Fruit fly (Drosophila melanogaster) whole organism, embryonic: ENCODE results near the gene CG46311.

Experiments
- Antp ChIP-seq: fragments of 200-800 bp; sonication (Bioruptor generic); optimal IDR thresholded peaks from 3 replicates; lab custom pipeline; 2016; ENCODE audit warnings: missing biosample characterization, missing genetic modification characterization
- B-H1 ChIP-seq: fragments of 200-800 bp; sonication (Bioruptor generic); IDR thresholded peaks from 3 replicates; pipeline ENCODE4 v1.3.6; 2022; ENCODE audit warnings: missing biosample characterization, missing genetic modification characterization
- CG11085 ChIP-seq: fragments of 200-800 bp; sonication (Bioruptor generic); IDR thresholded peaks from 2 replicates; pipeline ENCODE4 v1.3.6; 2022; ENCODE audit warnings: missing biosample characterization, missing genetic modification characterization
- CG11723 ChIP-seq: fragments of 200-800 bp; sonication (Bioruptor generic); optimal IDR thresholded peaks from 2 replicates; lab custom pipeline; 2017; ENCODE audit warnings: missing biosample characterization, mild to moderate bottlenecking, missing genetic modification characterization
- CG15011 ChIP-seq: fragments of 200-800 bp; sonication (Bioruptor generic); optimal IDR thresholded peaks from 3 replicates; lab custom pipeline; 2018; ENCODE audit warnings: missing biosample characterization, mild to moderate bottlenecking, missing genetic modification characterization
- CG17359 ChIP-seq: fragments of 200-800 bp; sonication (Bioruptor generic); optimal IDR thresholded peaks from 3 replicates; lab custom pipeline; 2018; ENCODE audit warnings: missing biosample characterization, mild to moderate bottlenecking, missing genetic modification characterization, moderate library complexity
- CG17385 ChIP-seq: fragments of 200-800 bp; sonication (Bioruptor generic); optimal IDR thresholded peaks from 3 replicates; lab custom pipeline; 2018; ENCODE audit warnings: missing biosample characterization, mild to moderate bottlenecking, missing genetic modification characterization
- CG1792 ChIP-seq: fragments of 200-800 bp; sonication (Bioruptor generic); optimal IDR thresholded peaks from 2 replicates; lab custom pipeline; 2016; ENCODE audit warnings: missing biosample characterization, missing genetic modification characterization
- CG18476 ChIP-seq: fragments of 200-800 bp; sonication (Bioruptor generic); optimal IDR thresholded peaks from 2 replicates; lab custom pipeline; 2016; ENCODE audit warnings: missing biosample characterization, mild to moderate bottlenecking, missing genetic modification characterization
- CG18619 ChIP-seq: fragments of 200-800 bp; sonication (Bioruptor generic); optimal IDR thresholded peaks from 3 replicates; lab custom pipeline; 2017; ENCODE audit warnings: missing biosample characterization, mild to moderate bottlenecking, missing genetic modification characterization
- CG2199 ChIP-seq: fragments of 200-800 bp; sonication (Bioruptor generic); IDR thresholded peaks from 3 replicates; pipeline ENCODE4 v1.3.6; 2022; ENCODE audit warnings: missing biosample characterization, missing genetic modification characterization
- CG2202 ChIP-seq: fragments of 200-800 bp; sonication (Bioruptor generic); optimal IDR thresholded peaks from 2 replicates; lab custom pipeline; 2018; ENCODE audit warnings: missing biosample characterization, mild to moderate bottlenecking, missing genetic modification characterization
- CG4282 ChIP-seq: fragments of 200-800 bp; sonication (Bioruptor generic); optimal IDR thresholded peaks from 2 replicates; lab custom pipeline; 2016; ENCODE audit warnings: missing biosample characterization, missing genetic modification characterization
- CG4820 ChIP-seq: fragments of 200-800 bp; sonication (Bioruptor generic); optimal IDR thresholded peaks from 3 replicates; lab custom pipeline; 2016; ENCODE audit warnings: missing biosample characterization, missing genetic modification characterization
- CG6654 ChIP-seq: fragments of 200-800 bp; sonication (Bioruptor generic); optimal IDR thresholded peaks from 2 replicates; lab custom pipeline; 2017; ENCODE audit warnings: missing biosample characterization, mild to moderate bottlenecking, missing genetic modification characterization
- CG7963 ChIP-seq: fragments of 200-800 bp; sonication (Bioruptor generic); IDR thresholded peaks from 3 replicates; pipeline ENCODE4 v1.3.6; 2022; ENCODE audit warnings: missing biosample characterization, missing genetic modification characterization; ENCODE audit not compliant: partially characterized antibody
- CG7987 ChIP-seq: fragments of 200-800 bp; sonication (Bioruptor generic); optimal IDR thresholded peaks from 2 replicates; lab custom pipeline; 2018; ENCODE audit warnings: missing biosample characterization, mild to moderate bottlenecking, missing genetic modification characterization, moderate library complexity
- CG9817 ChIP-seq: fragments of 200-800 bp; sonication (Bioruptor generic); optimal IDR thresholded peaks from 2 replicates; lab custom pipeline; 2018; ENCODE audit warnings: missing biosample characterization, mild to moderate bottlenecking, missing genetic modification characterization, moderate library complexity
- D ChIP-seq, 2 experiments: fragments of 200-800 bp in 1 of 2; fragments of >200 bp in 1 of 2; sonication (Bioruptor generic) in 1 of 2; optimal IDR thresholded peaks; 2 replicates in 1 of 2; 3 replicates in 1 of 2; lab custom pipeline; 2017; ENCODE audit warnings: mild to moderate bottlenecking in 1 of 2, missing biosample characterization in 1 of 2, missing genetic modification characterization in 1 of 2, missing genetic modification reagents in 1 of 2
- Fer2 ChIP-seq: fragments of 200-800 bp; sonication (Bioruptor generic); optimal IDR thresholded peaks from 2 replicates; lab custom pipeline; 2018; ENCODE audit warnings: missing biosample characterization, mild to moderate bottlenecking, missing genetic modification characterization, moderate library complexity
- HHEX ChIP-seq: fragments of 200-800 bp; sonication (Bioruptor generic); optimal IDR thresholded peaks from 3 replicates; lab custom pipeline; 2017; ENCODE audit warnings: missing biosample characterization, mild to moderate bottlenecking, missing genetic modification characterization, missing genetic modification reagents
- Pdp1 ChIP-seq, 2 experiments: fragments of 200-800 bp; sonication (Bioruptor generic); optimal IDR thresholded peaks; 3 replicates each; lab custom pipeline; 2016; ENCODE audit warnings: missing biosample characterization in 2 of 2, missing genetic modification characterization in 2 of 2, mild to moderate bottlenecking in 1 of 2, moderate library complexity in 1 of 2
- Ravus ChIP-seq: fragments of 200-800 bp; sonication (Bioruptor generic); IDR thresholded peaks from 2 replicates; pipeline ENCODE4 v1.3.6; 2022; ENCODE audit warnings: missing biosample characterization, missing genetic modification characterization
- Tbp ChIP-seq: fragments of >200 bp; optimal IDR thresholded peaks from 2 replicates; lab custom pipeline; 2018; ENCODE audit warnings: missing biosample characterization, missing genetic modification characterization
- Xrp1 ChIP-seq: fragments of 200-800 bp; sonication (Bioruptor generic); IDR thresholded peaks from 2 replicates; pipeline ENCODE4 v1.3.6; 2022; ENCODE audit warnings: missing biosample characterization, missing genetic modification characterization
- al ChIP-seq: fragments of 200-800 bp; sonication (Bioruptor generic); IDR thresholded peaks from 2 replicates; pipeline ENCODE4 v1.3.6; 2022; ENCODE audit warnings: missing biosample characterization, missing genetic modification characterization
- chif ChIP-seq, 2 experiments: fragments of 200-800 bp; sonication (Bioruptor generic); optimal IDR thresholded peaks; 3 replicates each; lab custom pipeline; 2016; ENCODE audit warnings: missing biosample characterization in 2 of 2, missing genetic modification characterization in 2 of 2
- corto ChIP-seq: fragments of 200-800 bp; sonication (Bioruptor generic); optimal IDR thresholded peaks from 2 replicates; lab custom pipeline; 2016; ENCODE audit warnings: missing biosample characterization, mild to moderate bottlenecking, missing genetic modification characterization, moderate library complexity
- crp ChIP-seq, 2 experiments: fragments of 200-800 bp; sonication (Bioruptor generic); optimal IDR thresholded peaks; 2 replicates in 1 of 2; 3 replicates in 1 of 2; lab custom pipeline; 2017; ENCODE audit warnings: missing biosample characterization in 2 of 2, missing genetic modification characterization in 2 of 2, mild to moderate bottlenecking in 1 of 2, moderate library complexity in 1 of 2
- cwo ChIP-seq: fragments of 200-800 bp; sonication (Bioruptor generic); optimal IDR thresholded peaks from 3 replicates; lab custom pipeline; 2017; ENCODE audit warnings: missing biosample characterization, missing genetic modification characterization, mild to moderate bottlenecking, moderate library complexity, missing genetic modification reagents
- fd3F ChIP-seq: fragments of 200-800 bp; sonication (Bioruptor generic); optimal IDR thresholded peaks from 2 replicates; lab custom pipeline; 2018; ENCODE audit warnings: missing biosample characterization, mild to moderate bottlenecking, missing genetic modification characterization, moderate library complexity
- fu2 ChIP-seq: fragments of 200-800 bp; sonication (Bioruptor generic); optimal IDR thresholded peaks from 2 replicates; lab custom pipeline; 2016; ENCODE audit warnings: missing biosample characterization, missing genetic modification characterization
- grn ChIP-seq: fragments of 200-800 bp; sonication (Bioruptor generic); optimal IDR thresholded peaks from 3 replicates; lab custom pipeline; 2017; ENCODE audit warnings: missing biosample characterization, missing genetic modification characterization
- kay ChIP-seq: fragments of 200-800 bp; sonication (Bioruptor generic); optimal IDR thresholded peaks from 2 replicates; lab custom pipeline; 2016; ENCODE audit warnings: missing biosample characterization, missing genetic modification characterization
- ken ChIP-seq: fragments of 200-800 bp; sonication (Bioruptor generic); IDR thresholded peaks from 3 replicates; pipeline ENCODE4 v1.3.6; 2022; ENCODE audit warnings: missing biosample characterization, missing genetic modification characterization
- knrl ChIP-seq: fragments of 200-800 bp; sonication (Bioruptor generic); IDR thresholded peaks from 3 replicates; pipeline ENCODE4 v1.3.6; 2022; ENCODE audit warnings: missing biosample characterization, missing genetic modification characterization; ENCODE audit not compliant: partially characterized antibody
- lola ChIP-seq, 3 experiments: fragments of >200 bp in 2 of 3; fragments of 200-800 bp in 1 of 3; sonication (Bioruptor generic) in 1 of 3; optimal IDR thresholded peaks; 2 replicates each; lab custom pipeline; 2017 to 2019; ENCODE audit warnings: missing biosample characterization in 3 of 3, missing genetic modification characterization in 3 of 3, mild to moderate bottlenecking in 1 of 3, moderate library complexity in 1 of 3
- luna ChIP-seq: fragments of 200-800 bp; sonication (Bioruptor generic); optimal IDR thresholded peaks from 2 replicates; lab custom pipeline; 2016; ENCODE audit warnings: missing biosample characterization, missing genetic modification characterization
- nau ChIP-seq: fragments of 200-800 bp; sonication (Bioruptor generic); optimal IDR thresholded peaks from 3 replicates; lab custom pipeline; 2017; ENCODE audit warnings: missing biosample characterization, mild to moderate bottlenecking, missing genetic modification characterization, missing genetic modification reagents
- org-1 ChIP-seq: fragments of 200-800 bp; sonication (Bioruptor generic); optimal IDR thresholded peaks from 2 replicates; lab custom pipeline; 2017; ENCODE audit warnings: missing biosample characterization, missing genetic modification characterization
- pfk ChIP-seq: fragments of 200-800 bp; sonication (Bioruptor generic); optimal IDR thresholded peaks from 2 replicates; lab custom pipeline; 2018; ENCODE audit warnings: missing biosample characterization, mild to moderate bottlenecking, missing genetic modification characterization, moderate library complexity
- ranshi ChIP-seq: fragments of 200-800 bp; sonication (Bioruptor generic); IDR thresholded peaks from 2 replicates; pipeline ENCODE4 v1.3.6; 2022; ENCODE audit warnings: missing biosample characterization, missing genetic modification characterization
- row ChIP-seq: fragments of 200-800 bp; sonication (Bioruptor generic); IDR thresholded peaks from 3 replicates; pipeline ENCODE4 v1.3.6; 2022; ENCODE audit warnings: missing biosample characterization, missing genetic modification characterization
- tna ChIP-seq: fragments of 200-800 bp; sonication (Bioruptor generic); IDR thresholded peaks from 2 replicates; pipeline ENCODE4 v1.3.6; 2022; ENCODE audit warnings: missing biosample characterization, missing genetic modification characterization; ENCODE audit not compliant: partially characterized antibody
- tx ChIP-seq: fragments of 200-800 bp; sonication (Bioruptor generic); optimal IDR thresholded peaks from 2 replicates; lab custom pipeline; 2016; ENCODE audit warnings: missing biosample characterization, missing genetic modification characterization
- vvl ChIP-seq: fragments of 200-800 bp; sonication (Bioruptor generic); IDR thresholded peaks from 2 replicates; pipeline ENCODE4 v1.3.6; 2022; ENCODE audit warnings: missing biosample characterization, missing genetic modification characterization

CG46311 gene

DNA sequence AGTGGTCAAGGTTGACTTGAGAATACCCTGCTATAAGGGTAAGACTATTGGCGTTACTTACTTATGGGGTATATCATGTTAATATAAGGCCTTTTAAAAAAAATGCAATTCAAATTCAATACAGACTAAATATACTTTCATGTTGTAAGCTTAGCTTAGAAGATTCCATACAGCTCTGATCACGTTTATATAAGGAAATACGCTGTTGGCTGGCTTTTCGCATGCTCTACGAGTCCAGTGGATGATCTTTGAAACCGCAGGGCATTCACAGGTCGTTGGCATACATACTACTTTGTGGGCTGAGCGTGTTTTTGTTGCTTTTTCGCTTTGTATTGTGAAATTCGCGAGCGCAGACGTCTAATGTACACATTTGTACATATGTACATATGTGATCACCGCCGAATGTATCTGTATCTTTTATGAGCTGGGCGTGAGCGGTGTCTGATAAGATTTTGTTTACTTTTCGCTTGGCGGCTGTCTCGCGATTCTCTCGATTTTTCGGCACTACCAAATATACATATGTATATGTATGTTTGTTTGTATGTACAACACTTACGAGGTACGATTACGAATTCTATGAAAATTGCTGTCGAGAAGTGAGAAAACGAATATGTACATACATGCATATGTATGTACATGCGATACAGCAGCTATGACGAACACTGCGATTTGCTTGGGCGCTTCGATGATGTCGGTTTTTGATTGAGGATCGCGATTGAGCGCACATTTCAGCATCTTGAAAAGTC is 70.8 kb downstream of the CG46311 start (continued):
- 0 out of 2 replicates have a peak, but pooled peaks have one; percentile 31 for TF ChIP-seq CG11085
- peak; percentile 20 for TF ChIP-seq fu2 (GFP tag; lab: Kevin White, UChicago)
- TF ChIP-seq luna (GFP tag; lab: Kevin White, UChicago): peak; percentile 51
- peak; percentile 40 for TF ChIP-seq al (GFP tag; lab: Robert Waterston, UW)
- TF ChIP-seq Fer2 (tag; lab: Kevin White, UChicago): peak; percentile 49
- TF ChIP-seq CG17385: peak; percentile 32
- TF ChIP-seq kay (GFP tag; lab: Kevin White, UChicago): no peak
- peak; percentile 41 for TF ChIP-seq CG9817
- peak; percentile 42 for TF ChIP-seq org-1 (GFP tag; lab: Kevin White, UChicago)
- peak; percentile 30 for TF ChIP-seq CG1792 (GFP tag; lab: Kevin White, UChicago)
- TF ChIP-seq Antp (GFP tag; lab: Kevin White, UChicago): peak; percentile 25
- TF ChIP-seq lola (GFP tag; optimal IDR thresholded peaks at IDR 0.05; lab: Kevin White, UChicago): no peak
- peak; percentile 32 for TF ChIP-seq CG18619 (GFP tag; lab: Kevin White, UChicago)
- TF ChIP-seq B-H1 (GFP tag; lab: Robert Waterston, UW): no peak; the same call in 2 of the 3 replicates
- TF ChIP-seq row (GFP tag; lab: Robert Waterston, UW): peak; percentile 78
- no peak for TF ChIP-seq vvl
- TF ChIP-seq fd3F (GFP tag; lab: Kevin White, UChicago): peak; percentile 28
- TF ChIP-seq HHEX (GFP tag; lab: Kevin White, UChicago): peak; percentile 63
- peak; percentile 30 for TF ChIP-seq tx (GFP tag; lab: Kevin White, UChicago)
- peak in 1 of 2 experiments; percentile 14 for TF ChIP-seq chif (GFP tag; optimal IDR thresholded peaks at IDR 0.05; lab: Kevin White, UChicago)
- TF ChIP-seq CG2202 (tag; lab: Kevin White, UChicago): no peak
- no peak for TF ChIP-seq Tbp
- TF ChIP-seq pfk: peak; percentile 66
- no peak for TF ChIP-seq knrl (GFP tag; lab: Robert Waterston, UW)
- TF ChIP-seq D (optimal IDR thresholded peaks at IDR 0.05; lab: Kevin White, UChicago): no peak
- no peak for TF ChIP-seq D (GFP tag; optimal IDR thresholded peaks at IDR 0.05; lab: Kevin White, UChicago)
- no peak for TF ChIP-seq CG4820 (GFP tag; lab: Kevin White, UChicago)
- TF ChIP-seq CG6654 (GFP tag; lab: Kevin White, UChicago): no peak
- no peak for TF ChIP-seq CG4282
- no peak for TF ChIP-seq CG2199
- no peak for TF ChIP-seq grn (GFP tag; lab: Kevin White, UChicago)

DNA sequence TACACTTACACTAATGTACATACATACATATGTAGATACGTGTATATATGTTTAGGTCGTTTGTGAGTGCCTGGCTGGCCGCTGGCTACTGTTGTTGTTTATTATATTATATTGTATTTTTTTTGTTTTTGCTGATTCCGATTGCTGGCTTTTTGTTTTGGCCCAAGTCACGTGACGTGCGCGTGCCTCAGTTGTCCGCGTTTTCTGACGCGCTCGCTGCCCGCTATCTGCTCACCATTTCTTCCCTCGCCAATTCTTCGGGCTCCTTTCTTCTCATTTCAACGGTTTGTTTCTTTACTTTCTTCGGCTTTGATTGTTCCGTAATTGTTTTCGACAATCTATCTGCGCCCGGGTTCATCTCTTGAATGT is 71.4 kb downstream of the CG46311 start:
- no peak for TF ChIP-seq CG15011 (GFP tag; lab: Kevin White, UChicago)
- no peak for TF ChIP-seq Xrp1 (GFP tag; lab: Robert Waterston, UW)
- TF ChIP-seq CG17359 (tag; lab: Kevin White, UChicago): no peak
- TF ChIP-seq nau (GFP tag; lab: Kevin White, UChicago): no peak
- TF ChIP-seq CG7987 (GFP tag; lab: Kevin White, UChicago): peak; percentile 57
- no peak for TF ChIP-seq Ravus
- no peak for TF ChIP-seq ken (GFP tag; lab: Robert Waterston, UW)
- no peak for TF ChIP-seq CG7963 (GFP tag; lab: Robert Waterston, UW)
- no peak for TF ChIP-seq CG11723
- TF ChIP-seq CG18476 (GFP tag; lab: Kevin White, UChicago): no peak
- no peak for TF ChIP-seq crp (GFP tag; optimal IDR thresholded peaks at IDR 0.05; lab: Kevin White, UChicago)
- TF ChIP-seq ranshi (GFP tag; lab: Robert Waterston, UW): no peak
- TF ChIP-seq corto: peak; percentile 5
- no peak for TF ChIP-seq tna (GFP tag; lab: Robert Waterston, UW)
- peak; percentile 87 for TF ChIP-seq cwo (GFP tag; lab: Kevin White, UChicago)
- TF ChIP-seq Pdp1 (GFP tag; optimal IDR thresholded peaks at IDR 0.05; lab: Kevin White, UChicago): no peak
